Worm (Caenorhabditis elegans) whole organism, early embryonic: Measurements from ENCODE around the gene C05C9.3.

Experiments used
- F13C5.2 ChIP-seq: sonication (generic microtip); optimal IDR thresholded peaks from 2 replicates; lab custom pipeline; 2017; ENCODE audit warnings: mild to moderate bottlenecking, missing genetic modification characterization, inconsistent platforms, missing compliant biosample characterization
- ama-1 ChIP-seq: fragments of 150-350 bp; optimal IDR thresholded peaks from 2 replicates; lab custom pipeline; 2014
- ceh-36 ChIP-seq: sonication (generic microtip); optimal IDR thresholded peaks from 2 replicates; lab custom pipeline; 2016; ENCODE audit warnings: missing genetic modification characterization, inconsistent platforms, missing compliant biosample characterization
- tbx-11 ChIP-seq: fragments of 200-800 bp; sonication (Bioruptor generic); IDR thresholded peaks from 2 replicates; pipeline ENCODE4 v1.3.6; 2022; ENCODE audit warnings: missing genetic modification characterization, missing compliant biosample characterization
- tbx-37 ChIP-seq: fragments of 200-800 bp; sonication (Bioruptor generic); conservative IDR thresholded peaks from 2 replicates; pipeline ENCODE4 v1.3.6; 2022; ENCODE audit warnings: missing genetic modification reagents, missing genetic modification characterization, missing compliant biosample characterization
- tra-4 ChIP-seq: sonication (generic microtip); optimal IDR thresholded peaks from 2 replicates; lab custom pipeline; 2017; ENCODE audit warnings: missing genetic modification characterization, missing compliant biosample characterization

DNA sequence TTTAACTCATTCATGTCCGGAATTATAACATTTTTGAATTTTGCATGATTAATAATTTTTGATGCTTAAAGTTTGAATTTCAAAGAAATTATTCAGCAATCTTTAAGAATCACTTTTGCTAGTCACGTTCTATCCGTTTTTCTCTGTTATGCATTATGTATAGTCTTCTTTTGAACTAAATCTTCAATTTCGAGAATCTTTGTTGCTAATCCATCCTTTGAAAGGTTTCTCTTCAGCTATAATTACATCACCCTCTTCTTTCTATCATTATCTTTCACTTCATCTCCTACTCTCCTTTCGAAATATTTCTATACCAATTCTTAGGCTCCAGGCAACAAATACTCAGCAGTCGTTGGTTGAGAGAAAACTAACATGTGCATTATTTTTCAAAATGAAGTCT, 1.1 kb downstream of the C05C9.3 start:
- TF ChIP-seq F13C5.2 (no peak), ceh-36 (tag; lab: Kevin White, UChicago) (no peak), ama-1 (lab: Kevin White, UChicago) (no peak), tbx-11 (no peak), tra-4 (tag; lab: Kevin White, UChicago) (no peak), tbx-37 (GFP tag; lab: Robert Waterston, UW) (no peak)
